Worm (Caenorhabditis elegans): ENCODE data around the gene C50E3.6.
A peak's percentile ranks its signal among the peaks of the same experiment; 100 is the strongest.

The C50E3.6 gene

ce11 chrV:7580378-7580777 is 10.0 kb downstream of the C50E3.6 start, which contains the start of gene ets-6 (continued):
- TF ChIP-seq F57A8.1 (GFP tag; optimal IDR thresholded peaks at IDR 0.05) = no peak
- TF ChIP-seq lin-40 (tag; optimal IDR thresholded peaks at IDR 0.05) = peak; percentile 21
- TF ChIP-seq ceh-27 (GFP tag; optimal IDR thresholded peaks at IDR 0.05) = no peak
- TF ChIP-seq hmg-1.2 (GFP tag; IDR thresholded peaks at IDR 0.05) = peak; percentile 91
- peak; percentile 4 for TF ChIP-seq tbp1 (GFP tag; optimal IDR thresholded peaks at IDR 0.05)
- TF ChIP-seq mel-28 (tag; optimal IDR thresholded peaks at IDR 0.05; ENCODE audit: borderline replicate concordance) = no peak
- no peak for TF ChIP-seq unc-130 (GFP tag; optimal IDR thresholded peaks at IDR 0.05)
- peak; percentile 17 for TF ChIP-seq snpc-3.4 (tag; optimal IDR thresholded peaks at IDR 0.05)
- TF ChIP-seq cebp-2 (GFP tag; IDR thresholded peaks at IDR 0.05) = no peak
- TF ChIP-seq attf-6 (GFP tag; IDR thresholded peaks at IDR 0.05) = no peak
- TF ChIP-seq ztf-3 (GFP tag; optimal IDR thresholded peaks at IDR 0.05) = no peak
- no peak for TF ChIP-seq snpc-1.1 (tag; optimal IDR thresholded peaks at IDR 0.05; ENCODE audit: insufficient read depth)
- TF ChIP-seq F39B2.1 (GFP tag; IDR thresholded peaks at IDR 0.05) = no peak
- TF ChIP-seq lir-1 (GFP tag; conservative IDR thresholded peaks at IDR 0.05) = no peak
- no peak for TF ChIP-seq madf-8 (GFP tag; conservative IDR thresholded peaks at IDR 0.05)
- TF ChIP-seq hmg-20 (GFP tag; IDR thresholded peaks at IDR 0.05) = no peak
- no peak for TF ChIP-seq madf-10 (tag; optimal IDR thresholded peaks at IDR 0.05)
- no peak for TF ChIP-seq Y53G8AR.9 (GFP tag; conservative IDR thresholded peaks at IDR 0.05)
- no peak for TF ChIP-seq ztf-26 (tag; optimal IDR thresholded peaks at IDR 0.05)
- no peak for TF ChIP-seq F10E7.11 (tag; optimal IDR thresholded peaks at IDR 0.05)
- TF ChIP-seq akir-1 (GFP tag; optimal IDR thresholded peaks at IDR 0.05) = no peak
- TF ChIP-seq ztf-25 (GFP tag; IDR thresholded peaks at IDR 0.05) = no peak
- no peak for TF ChIP-seq nfyb-1 (GFP tag; IDR thresholded peaks at IDR 0.05)
- no peak for TF ChIP-seq nfya-1 (tag; optimal IDR thresholded peaks at IDR 0.05; ENCODE audit: borderline replicate concordance, insufficient read depth)
- TF ChIP-seq B0035.1 (tag; optimal IDR thresholded peaks at IDR 0.05) = no peak

DNA sequence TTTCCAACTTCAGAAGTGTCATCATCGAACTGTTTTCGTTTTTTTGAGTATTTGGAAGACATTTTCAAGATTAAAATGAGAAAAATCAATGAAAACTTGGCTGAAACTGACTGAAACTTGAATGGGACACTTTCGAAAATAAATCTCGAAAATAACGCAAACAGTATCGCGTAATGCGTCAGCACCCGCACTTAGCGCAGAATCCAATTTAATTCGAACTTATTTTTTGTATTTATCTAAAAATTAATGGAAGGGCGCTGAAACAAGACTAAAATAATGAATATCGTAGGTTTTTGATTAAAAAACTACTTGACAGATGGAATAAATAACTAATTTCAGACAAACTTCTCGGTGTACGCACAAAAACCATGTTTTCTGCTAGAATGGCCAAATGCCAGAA is 14.8 kb downstream of the C50E3.6 start, which contains the start of the genes snu-66 and ints-9:
Gene snu-66 (minus strand): TSS at position 108 of the 400 bp plus-strand sequence.
Gene ints-9 (plus strand): TSS at position 240 of the 400 bp plus-strand sequence.
- TF ChIP-seq lin-54 (GFP tag; optimal IDR thresholded peaks at IDR 0.05) (peak; percentile 48), snpc-3.4 (tag; optimal IDR thresholded peaks at IDR 0.05) (no peak), hsf-1 (GFP tag; IDR thresholded peaks at IDR 0.05) (peak; percentile 53), lin-35 (GFP tag; optimal IDR thresholded peaks at IDR 0.05) (peak in 1 of 3 experiments; percentile 75), lin-26 (GFP tag; IDR thresholded peaks at IDR 0.05) (no peak), F33H1.4 (GFP tag; IDR thresholded peaks at IDR 0.05) (peak; percentile 40), madf-6 (GFP tag; IDR thresholded peaks at IDR 0.05) (peak; percentile 41; the same call in 1 of the 2 replicates), efl-1 (GFP tag; optimal IDR thresholded peaks at IDR 0.05) (no peak), attf-5 (GFP tag; optimal IDR thresholded peaks at IDR 0.05) (peak; percentile 65), lin-40 (tag; optimal IDR thresholded peaks at IDR 0.05) (peak; percentile 43), ZK185.1 (tag; optimal IDR thresholded peaks at IDR 0.05; ENCODE audit: poor library complexity, severe bottlenecking) (peak; percentile 46), madf-10 (tag; optimal IDR thresholded peaks at IDR 0.05) (no peak), ceh-58 (GFP tag; IDR thresholded peaks at IDR 0.05) (no peak), ztf-18 (tag; optimal IDR thresholded peaks at IDR 0.05) (peak; percentile 93), pbrm-1 (GFP tag; IDR thresholded peaks at IDR 0.05) (peak; percentile 7; the same call in 1 of the 2 replicates), lsl-1 (GFP tag; optimal IDR thresholded peaks at IDR 0.05) (peak; percentile 41), mcd-1 (GFP tag; IDR thresholded peaks at IDR 0.05) (peak; percentile 80), nhr-80 (tag; optimal IDR thresholded peaks at IDR 0.05) (peak; percentile 1), B0035.1 (tag; optimal IDR thresholded peaks at IDR 0.05) (no peak), snpc-1.1 (tag; optimal IDR thresholded peaks at IDR 0.05; ENCODE audit: insufficient read depth) (peak; percentile 24), somi-1 (GFP tag; optimal IDR thresholded peaks at IDR 0.05) (no peak), snpc-4 (GFP tag; optimal IDR thresholded peaks at IDR 0.05) (no peak), snpc-4 (tag; optimal IDR thresholded peaks at IDR 0.05) (peak in 2 of 4 experiments; percentile 34 to 47), cebp-1 (GFP tag; IDR thresholded peaks at IDR 0.05) (no peak), cebp-1 (tag; optimal IDR thresholded peaks at IDR 0.05) (peak; percentile 45), ceh-91 (GFP tag; IDR thresholded peaks at IDR 0.05) (0 out of 2 replicates have a peak, but pooled peaks have one; percentile 11), D2030.7 (GFP tag; IDR thresholded peaks at IDR 0.05) (no peak), tbp1 (GFP tag; optimal IDR thresholded peaks at IDR 0.05) (peak; percentile 15), cebp-2 (GFP tag; IDR thresholded peaks at IDR 0.05) (no peak)

Data from whole organism, young adult.